Fruit fly (Drosophila melanogaster): ENCODE measurements around the gene Pkcdelta.

Pkcdelta gene

DNA sequence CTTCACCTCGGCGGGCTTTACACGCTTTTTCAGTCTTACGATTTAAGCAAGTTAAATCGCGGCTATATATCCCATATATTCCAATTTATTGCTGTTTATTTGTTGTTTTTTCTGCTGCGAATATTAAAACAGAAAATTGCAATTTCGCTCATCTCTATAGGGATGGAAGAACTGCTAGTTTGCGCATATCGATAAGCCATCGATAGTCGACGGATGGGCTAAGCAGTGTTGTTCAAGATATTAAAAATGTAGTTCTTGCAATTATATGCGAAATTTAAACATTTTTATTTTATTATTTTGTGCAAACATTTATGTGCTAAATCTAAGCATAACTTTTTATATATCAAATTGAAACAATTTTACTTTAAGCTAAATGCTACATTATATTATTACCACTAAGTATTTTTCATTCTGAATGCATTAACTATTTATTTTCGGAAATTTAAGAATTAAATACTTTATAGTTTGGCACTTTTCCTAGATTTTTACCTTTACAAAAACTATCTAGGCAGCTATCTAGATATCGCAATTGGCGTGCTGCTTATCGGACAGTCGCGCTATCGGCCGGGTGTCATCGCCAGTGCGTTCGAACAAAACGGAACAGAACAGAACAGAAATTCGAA, 31.0 kb downstream of the Pkcdelta start, which contains the start of the genes Rab40 and CG42258 (continued):
- TF ChIP-seq hth (optimal IDR thresholded peaks at IDR 0.05): no peak
- TF ChIP-seq her (GFP tag; optimal IDR thresholded peaks at IDR 0.05): no peak
- TF ChIP-seq CG11247 (GFP tag; IDR thresholded peaks at IDR 0.05): 0 out of 2 replicates have a peak, but pooled peaks have one; percentile 12
- TF ChIP-seq Trl (optimal IDR thresholded peaks at IDR 0.05): no peak
- TF ChIP-seq Trl (GFP tag; optimal IDR thresholded peaks at IDR 0.05): peak; percentile 1
- TF ChIP-seq ato (GFP tag; IDR thresholded peaks at IDR 0.05; ENCODE audit: partially characterized antibody): no peak
- TF ChIP-seq CG3163 (GFP tag; optimal IDR thresholded peaks at IDR 0.05): no peak
- no peak for TF ChIP-seq eyg (GFP tag; optimal IDR thresholded peaks at IDR 0.05)
- peak; percentile 54 for TF ChIP-seq CG12104 (GFP tag; optimal IDR thresholded peaks at IDR 0.05)
- TF ChIP-seq CG33213 (GFP tag; optimal IDR thresholded peaks at IDR 0.05): no peak
- peak; percentile 91 for TF ChIP-seq sens (GFP tag)
- TF ChIP-seq PHDP (tag; optimal IDR thresholded peaks at IDR 0.05): no peak
- TF ChIP-seq sens-2 (GFP tag; IDR thresholded peaks at IDR 0.05): 0 out of 2 replicates have a peak, but pooled peaks have one; percentile 37
- TF ChIP-seq CG18262 (tag; optimal IDR thresholded peaks at IDR 0.05): peak; percentile 55
- no peak for TF ChIP-seq CG11398 (GFP tag; optimal IDR thresholded peaks at IDR 0.05)
- no peak for TF ChIP-seq Dp (GFP tag; optimal IDR thresholded peaks at IDR 0.05)
- no peak for TF ChIP-seq fd64A (GFP tag; optimal IDR thresholded peaks at IDR 0.05)
- TF ChIP-seq CG11085 (GFP tag; IDR thresholded peaks at IDR 0.05): no peak
- TF ChIP-seq CG6854 (GFP tag; optimal IDR thresholded peaks at IDR 0.05): no peak
- TF ChIP-seq HLH3B (GFP tag; IDR thresholded peaks at IDR 0.05): no peak
- TF ChIP-seq CG3847 (GFP tag; IDR thresholded peaks at IDR 0.05): 0 out of 2 replicates have a peak, but pooled peaks have one; percentile 29
- no peak for TF ChIP-seq btn (GFP tag; optimal IDR thresholded peaks at IDR 0.05)
- no peak for TF ChIP-seq CG6254 (GFP tag; optimal IDR thresholded peaks at IDR 0.05)
- TF ChIP-seq CG15696 (tag; optimal IDR thresholded peaks at IDR 0.05): peak; percentile 25
- peak; percentile 66 for TF ChIP-seq mam (GFP tag; optimal IDR thresholded peaks at IDR 0.05)
- TF ChIP-seq CG14860 (GFP tag; IDR thresholded peaks at IDR 0.05; ENCODE audit: partially characterized antibody): peak; percentile 38; the same call in 2 of the 3 replicates
- no peak for TF ChIP-seq D19A (tag; optimal IDR thresholded peaks at IDR 0.05)
- no peak for TF ChIP-seq CG17568 (GFP tag; optimal IDR thresholded peaks at IDR 0.05)
- peak in 1 of 2 experiments; percentile 31 for TF ChIP-seq bsh (GFP tag; optimal IDR thresholded peaks at IDR 0.05)
- TF ChIP-seq CG5180 (GFP tag; optimal IDR thresholded peaks at IDR 0.05): peak; percentile 57
- TF ChIP-seq scrt (GFP tag; optimal IDR thresholded peaks at IDR 0.05): no peak
- TF ChIP-seq dpn (GFP tag; optimal IDR thresholded peaks at IDR 0.05): peak; percentile 28 to 43
- no peak for TF ChIP-seq yki (optimal IDR thresholded peaks at IDR 0.05)
- peak; percentile 21 for TF ChIP-seq slou (GFP tag; optimal IDR thresholded peaks at IDR 0.05)
- TF ChIP-seq CG12659 (GFP tag; optimal IDR thresholded peaks at IDR 0.05): peak; percentile 51
- peak; percentile 62 for TF ChIP-seq Opbp (GFP tag; IDR thresholded peaks at IDR 0.05; ENCODE audit: partially characterized antibody)
- no peak for TF ChIP-seq CG14050 (GFP tag; IDR thresholded peaks at IDR 0.05)
- TF ChIP-seq Nf-YB (GFP tag; optimal IDR thresholded peaks at IDR 0.05): no peak
- no peak for TF ChIP-seq emc (GFP tag; optimal IDR thresholded peaks at IDR 0.05)
- TF ChIP-seq fd3F (GFP tag; optimal IDR thresholded peaks at IDR 0.05): no peak
- no peak for TF ChIP-seq tap (tag; optimal IDR thresholded peaks at IDR 0.05)
- TF ChIP-seq phol (tag; optimal IDR thresholded peaks at IDR 0.05): peak; percentile 56
- no peak for TF ChIP-seq Lim3 (GFP tag; IDR thresholded peaks at IDR 0.05)
- TF ChIP-seq CG1024 (GFP tag; IDR thresholded peaks at IDR 0.05): no peak
- peak; percentile 49 for TF ChIP-seq CG10543 (GFP tag; optimal IDR thresholded peaks at IDR 0.05)
- TF ChIP-seq sr (GFP tag; IDR thresholded peaks at IDR 0.05): no peak
- no peak for TF ChIP-seq Asciz (GFP tag; optimal IDR thresholded peaks at IDR 0.05)
- TF ChIP-seq Tbp (GFP tag; optimal IDR thresholded peaks at IDR 0.05): no peak
- TF ChIP-seq CG2199 (GFP tag; IDR thresholded peaks at IDR 0.05): no peak
- TF ChIP-seq Abd-B (GFP tag; optimal IDR thresholded peaks at IDR 0.05): peak; percentile 41
- TF ChIP-seq CG7963 (GFP tag; IDR thresholded peaks at IDR 0.05; ENCODE audit: partially characterized antibody): 0 out of 3 replicates have a peak, but pooled peaks have one; percentile 18
